Fruit fly (Drosophila melanogaster) whole organism, embryonic: ENCODE data around the gene CG14657.

Source experiments
- CG11696 ChIP-seq: fragments of 200-800 bp; sonication (Bioruptor generic); IDR thresholded peaks from 2 replicates; pipeline ENCODE4 v1.3.6; 2022; ENCODE audit warnings: missing biosample characterization, missing genetic modification characterization
- CG13287 ChIP-seq: fragments of 200-800 bp; sonication (Bioruptor generic); IDR thresholded peaks from 2 replicates; pipeline ENCODE4 v1.3.6; 2022; ENCODE audit warnings: missing biosample characterization, missing genetic modification characterization; ENCODE audit not compliant: partially characterized antibody
- CG13894 ChIP-seq: fragments of 200-800 bp; sonication (Bioruptor generic); optimal IDR thresholded peaks from 3 replicates; lab custom pipeline; 2018; ENCODE audit warnings: missing biosample characterization, mild to moderate bottlenecking, missing genetic modification characterization, moderate library complexity
- CG14710 ChIP-seq: fragments of 200-800 bp; sonication (Bioruptor generic); optimal IDR thresholded peaks from 3 replicates; lab custom pipeline; 2019; ENCODE audit warnings: missing biosample characterization, mild to moderate bottlenecking, missing genetic modification characterization, moderate library complexity
- CG15601 ChIP-seq: fragments of 200-800 bp; sonication (Bioruptor generic); optimal IDR thresholded peaks from 3 replicates; lab custom pipeline; 2019; ENCODE audit warnings: missing biosample characterization, mild to moderate bottlenecking, missing genetic modification characterization, moderate library complexity
- CG17829 ChIP-seq: fragments of 200-800 bp; optimal IDR thresholded peaks from 2 replicates; lab custom pipeline; 2019; ENCODE audit warnings: missing biosample characterization, mild to moderate bottlenecking, missing genetic modification characterization, moderate library complexity
- CG2199 ChIP-seq: fragments of 200-800 bp; sonication (Bioruptor generic); IDR thresholded peaks from 3 replicates; pipeline ENCODE4 v1.3.6; 2022; ENCODE audit warnings: missing biosample characterization, missing genetic modification characterization
- CG2202 ChIP-seq: fragments of 200-800 bp; sonication (Bioruptor generic); optimal IDR thresholded peaks from 2 replicates; lab custom pipeline; 2018; ENCODE audit warnings: missing biosample characterization, mild to moderate bottlenecking, missing genetic modification characterization
- CG3065 ChIP-seq: fragments of 200-800 bp; sonication (Bioruptor generic); optimal IDR thresholded peaks from 2 replicates; lab custom pipeline; 2016; ENCODE audit warnings: missing biosample characterization, missing genetic modification characterization
- CG31365 ChIP-seq: fragments of 200-800 bp; sonication (Bioruptor generic); optimal IDR thresholded peaks from 2 replicates; lab custom pipeline; 2018; ENCODE audit warnings: missing biosample characterization, mild to moderate bottlenecking, missing genetic modification characterization
- CG31441 ChIP-seq: fragments of 200-800 bp; sonication (Bioruptor generic); IDR thresholded peaks from 2 replicates; pipeline ENCODE4 v1.3.6; 2022; ENCODE audit warnings: missing biosample characterization, missing genetic modification characterization
- CG3726 ChIP-seq: fragments of 200-800 bp; sonication (Bioruptor generic); IDR thresholded peaks from 3 replicates; pipeline ENCODE4, ENCODE4 v1.3.6; 2022; ENCODE audit warnings: missing biosample characterization, missing genetic modification characterization
- CG4707 ChIP-seq: fragments of 200-800 bp; sonication (Bioruptor generic); optimal IDR thresholded peaks from 2 replicates; lab custom pipeline; 2018; ENCODE audit warnings: missing biosample characterization, mild to moderate bottlenecking, missing genetic modification characterization, moderate library complexity
- CG6272 ChIP-seq: fragments of 200-800 bp; sonication (Bioruptor generic); IDR thresholded peaks from 2 replicates; pipeline ENCODE4 v1.3.6; 2022; ENCODE audit warnings: missing biosample characterization, missing genetic modification characterization
- CG6854 ChIP-seq: fragments of 200-800 bp; sonication (Bioruptor generic); optimal IDR thresholded peaks from 3 replicates; lab custom pipeline; 2017; ENCODE audit warnings: missing biosample characterization, mild to moderate bottlenecking, missing genetic modification characterization
- CG7372 ChIP-seq: fragments of 200-800 bp; sonication (Bioruptor generic); IDR thresholded peaks from 2 replicates; pipeline ENCODE4 v1.3.6; 2022; ENCODE audit warnings: missing biosample characterization, missing genetic modification characterization
- CG8281 ChIP-seq: fragments of 200-800 bp; sonication (Bioruptor generic); optimal IDR thresholded peaks from 2 replicates; lab custom pipeline; 2018; ENCODE audit warnings: missing biosample characterization, mild to moderate bottlenecking, missing genetic modification characterization, moderate library complexity
- Camta ChIP-seq: fragments of 200-800 bp; sonication (Bioruptor generic); optimal IDR thresholded peaks from 2 replicates; lab custom pipeline; 2016; ENCODE audit warnings: missing biosample characterization, missing genetic modification characterization
- Deaf1 ChIP-seq: fragments of 200-800 bp; optimal IDR thresholded peaks from 3 replicates; lab custom pipeline; 2019; ENCODE audit warnings: missing biosample characterization, mild to moderate bottlenecking, missing genetic modification characterization, moderate library complexity
- Dip2 ChIP-seq: fragments of 200-800 bp; sonication (Bioruptor generic); IDR thresholded peaks from 2 replicates; pipeline ENCODE4 v1.3.6; 2022; ENCODE audit warnings: missing biosample characterization, missing genetic modification characterization
- Gsc ChIP-seq: fragments of 200-800 bp; sonication (Bioruptor generic); IDR thresholded peaks from 2 replicates; pipeline ENCODE4 v1.3.6; 2022; ENCODE audit warnings: missing biosample characterization, missing genetic modification characterization
- HLHmδ ChIP-seq: fragments of 200-800 bp; sonication (Bioruptor generic); optimal IDR thresholded peaks from 2 replicates; lab custom pipeline; 2018; ENCODE audit warnings: missing biosample characterization, mild to moderate bottlenecking, missing genetic modification characterization, moderate library complexity
- HmgZ ChIP-seq: fragments of 200-800 bp; sonication (Bioruptor generic); optimal IDR thresholded peaks from 2 replicates; lab custom pipeline; 2018; ENCODE audit warnings: missing biosample characterization, mild to moderate bottlenecking, missing genetic modification characterization
- Hmx ChIP-seq: fragments of 200-800 bp; sonication (Bioruptor generic); optimal IDR thresholded peaks from 2 replicates; lab custom pipeline; 2016; ENCODE audit warnings: missing biosample characterization, missing genetic modification characterization
- Lpt ChIP-seq: fragments of >200 bp; optimal IDR thresholded peaks from 2 replicates; lab custom pipeline; 2018; ENCODE audit warnings: missing biosample characterization, missing genetic modification characterization
- NFAT ChIP-seq: fragments of 200-800 bp; sonication (Bioruptor generic); IDR thresholded peaks from 2 replicates; pipeline ENCODE4 v1.3.6; 2022; ENCODE audit warnings: missing biosample characterization, missing genetic modification characterization
- Neu2 ChIP-seq: fragments of 200-800 bp; sonication (Bioruptor generic); optimal IDR thresholded peaks from 3 replicates; lab custom pipeline; 2016; ENCODE audit warnings: missing biosample characterization, missing genetic modification characterization, borderline replicate concordance
- Oli ChIP-seq: fragments of 200-800 bp; sonication (Bioruptor generic); optimal IDR thresholded peaks from 2 replicates; lab custom pipeline; 2018; ENCODE audit warnings: missing biosample characterization, mild to moderate bottlenecking, missing genetic modification characterization, moderate library complexity
- Pdp1 ChIP-seq, 2 experiments: fragments of 200-800 bp; sonication (Bioruptor generic); optimal IDR thresholded peaks; 3 replicates each; lab custom pipeline; 2016; ENCODE audit warnings: missing biosample characterization in 2 of 2, missing genetic modification characterization in 2 of 2, mild to moderate bottlenecking in 1 of 2, moderate library complexity in 1 of 2
- Side ChIP-seq: fragments of 200-800 bp; sonication (Bioruptor generic); optimal IDR thresholded peaks from 2 replicates; lab custom pipeline; 2016; ENCODE audit warnings: missing biosample characterization, missing genetic modification characterization
- ap ChIP-seq: fragments of 200-800 bp; sonication (Bioruptor generic); IDR thresholded peaks from 2 replicates; pipeline ENCODE4 v1.3.6; 2022; ENCODE audit warnings: missing biosample characterization, missing genetic modification characterization
- ato ChIP-seq: fragments of 200-800 bp; sonication (Bioruptor generic); IDR thresholded peaks from 2 replicates; pipeline ENCODE4 v1.3.6; 2022; ENCODE audit warnings: missing biosample characterization, missing genetic modification characterization; ENCODE audit not compliant: partially characterized antibody
- az2 ChIP-seq: fragments of 200-800 bp; sonication (Bioruptor generic); optimal IDR thresholded peaks from 3 replicates; lab custom pipeline; 2016; ENCODE audit warnings: missing biosample characterization, missing genetic modification characterization
- bab2 ChIP-seq: fragments of 200-800 bp; sonication (Bioruptor generic); optimal IDR thresholded peaks from 2 replicates; lab custom pipeline; 2016; ENCODE audit warnings: missing biosample characterization, missing genetic modification characterization
- bbx ChIP-seq: fragments of 200-800 bp; sonication (Bioruptor generic); IDR thresholded peaks from 2 replicates; pipeline ENCODE4 v1.3.6; 2022; ENCODE audit warnings: missing biosample characterization, missing genetic modification characterization; ENCODE audit not compliant: partially characterized antibody
- crc ChIP-seq: fragments of 200-800 bp; sonication (Bioruptor generic); optimal IDR thresholded peaks from 2 replicates; lab custom pipeline; 2016; ENCODE audit warnings: missing biosample characterization, missing genetic modification characterization
- croc ChIP-seq: fragments of 200-800 bp; sonication (Bioruptor generic); conservative IDR thresholded peaks from 3 replicates; pipeline ENCODE4 v1.3.6; 2022; ENCODE audit warnings: missing biosample characterization, missing genetic modification characterization
- dmrt99B ChIP-seq: fragments of 200-800 bp; sonication (Bioruptor generic); optimal IDR thresholded peaks from 2 replicates; lab custom pipeline; 2018; ENCODE audit warnings: missing biosample characterization, mild to moderate bottlenecking, missing genetic modification characterization, moderate library complexity
- gcm ChIP-seq: fragments of 200-800 bp; sonication (Bioruptor generic); optimal IDR thresholded peaks from 2 replicates; lab custom pipeline; 2019; ENCODE audit warnings: missing biosample characterization, mild to moderate bottlenecking, missing genetic modification characterization, moderate library complexity
- jumu ChIP-seq: fragments of 200-800 bp; sonication (Bioruptor generic); optimal IDR thresholded peaks from 3 replicates; lab custom pipeline; 2016; ENCODE audit warnings: missing biosample characterization, missing genetic modification characterization
- lbe ChIP-seq: fragments of 200-800 bp; sonication (Bioruptor generic); optimal IDR thresholded peaks from 2 replicates; lab custom pipeline; 2016; ENCODE audit warnings: missing biosample characterization, mild to moderate bottlenecking, missing genetic modification characterization
- pan ChIP-seq, 4 experiments: fragments of >200 bp in 3 of 4; fragments of 200-800 bp in 1 of 4; sonication (Bioruptor generic) in 1 of 4; optimal IDR thresholded peaks in 3 of 4; IDR thresholded peaks in 1 of 4; 2 replicates each; pipeline versions ENCODE4 v1.3.6 to Lab custom; 2017 to 2022; ENCODE audit warnings: missing biosample characterization in 2 of 4, missing genetic modification characterization in 2 of 4, mixed read lengths in 1 of 4
- pros ChIP-seq: fragments of 200-800 bp; sonication (Bioruptor generic); optimal IDR thresholded peaks from 3 replicates; lab custom pipeline; 2019; ENCODE audit warnings: missing biosample characterization, mild to moderate bottlenecking, missing genetic modification characterization, moderate library complexity
- psq ChIP-seq: fragments of 200-800 bp; sonication (Bioruptor generic); optimal IDR thresholded peaks from 2 replicates; lab custom pipeline; 2017; ENCODE audit warnings: missing biosample characterization, missing genetic modification characterization
- salm ChIP-seq: fragments of 200-800 bp; sonication (Bioruptor generic); optimal IDR thresholded peaks from 2 replicates; lab custom pipeline; 2018; ENCODE audit warnings: missing biosample characterization, mild to moderate bottlenecking, missing genetic modification characterization
- sisA ChIP-seq: fragments of 200-800 bp; sonication (Bioruptor generic); IDR thresholded peaks from 2 replicates; pipeline ENCODE4 v1.3.6; 2022; ENCODE audit warnings: missing biosample characterization, missing genetic modification characterization
- ssp ChIP-seq: fragments of 200-800 bp; sonication (Bioruptor generic); IDR thresholded peaks from 2 replicates; pipeline ENCODE4 v1.3.6; 2022; ENCODE audit warnings: missing biosample characterization, missing genetic modification characterization
- tgo ChIP-seq: fragments of 200-800 bp; sonication (Bioruptor generic); IDR thresholded peaks from 3 replicates; pipeline ENCODE4 v1.3.6; 2022; ENCODE audit warnings: missing biosample characterization, missing genetic modification characterization
- tll ChIP-seq, 2 experiments: fragments of 200-800 bp in 1 of 2; fragments of >200 bp in 1 of 2; sonication (Bioruptor generic) in 1 of 2; optimal IDR thresholded peaks; 2 replicates each; lab custom pipeline; 2017 to 2019; ENCODE audit warnings: missing biosample characterization in 2 of 2, missing genetic modification characterization in 2 of 2, mild to moderate bottlenecking in 1 of 2, moderate library complexity in 1 of 2
- z ChIP-seq: fragments of 200-800 bp; sonication (Bioruptor generic); IDR thresholded peaks from 3 replicates; pipeline ENCODE4 v1.3.6; 2022; ENCODE audit warnings: missing biosample characterization, missing genetic modification characterization
- zen ChIP-seq: fragments of 200-800 bp; sonication (Bioruptor generic); optimal IDR thresholded peaks from 3 replicates; lab custom pipeline; 2018; ENCODE audit warnings: missing biosample characterization, mild to moderate bottlenecking, missing genetic modification characterization, moderate library complexity

The CG14657 gene

DNA sequence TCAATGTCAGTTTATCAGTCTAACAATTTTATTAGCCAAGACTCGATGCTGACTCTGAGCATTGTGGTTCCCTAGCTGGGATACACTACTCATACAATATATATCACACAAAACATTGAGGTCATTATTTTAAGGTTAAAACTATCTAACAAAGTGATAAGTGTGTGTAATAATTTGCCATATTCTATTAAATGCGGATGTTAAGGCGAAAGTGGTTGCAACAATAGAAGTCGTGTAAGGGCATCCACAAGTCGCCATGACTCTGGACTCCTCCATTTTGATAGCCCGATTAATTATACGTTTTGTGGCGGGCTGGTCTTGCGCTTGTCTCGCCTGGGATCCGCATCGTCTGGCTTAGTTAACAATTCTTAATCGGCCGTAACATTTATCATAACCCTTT lies 25.6 kb upstream of the CG14657 start (continued):
- no peak for TF ChIP-seq pan (optimal IDR thresholded peaks at IDR 0.05; lab: Kevin White, UChicago)
- no peak for TF ChIP-seq pan (GFP tag; optimal IDR thresholded peaks at IDR 0.05 in 1 of 2, IDR thresholded peaks at IDR 0.05 in 1 of 2)
- no peak for TF ChIP-seq bbx (GFP tag; lab: Robert Waterston, UW)
- 0 out of 2 replicates have a peak, but pooled peaks have one; percentile 26 for TF ChIP-seq CG6272 (GFP tag; lab: Robert Waterston, UW)
- TF ChIP-seq dmrt99B (tag; lab: Kevin White, UChicago): no peak
- TF ChIP-seq ap (GFP tag; lab: Robert Waterston, UW): no peak
- no peak for TF ChIP-seq lbe (GFP tag; lab: Kevin White, UChicago)
- peak in 1 of 2 experiments; percentile 44 for TF ChIP-seq Pdp1 (GFP tag; optimal IDR thresholded peaks at IDR 0.05; lab: Kevin White, UChicago)
- TF ChIP-seq CG13287: no peak
- peak; percentile 77 for TF ChIP-seq CG8281 (tag; lab: Kevin White, UChicago)
- no peak for TF ChIP-seq tgo
- TF ChIP-seq Neu2 (GFP tag; lab: Kevin White, UChicago): no peak
- TF ChIP-seq zen: no peak
- TF ChIP-seq z: no peak
- no peak for TF ChIP-seq Gsc
- TF ChIP-seq CG14710 (tag; lab: Kevin White, UChicago): peak; percentile 64
- peak; percentile 23 for TF ChIP-seq Camta
- TF ChIP-seq bab2 (GFP tag; lab: Kevin White, UChicago): peak; percentile 45
- TF ChIP-seq CG15601 (tag; lab: Kevin White, UChicago): peak; percentile 55
- no peak for TF ChIP-seq Dip2 (GFP tag; lab: Robert Waterston, UW)
- no peak for TF ChIP-seq NFAT (GFP tag; lab: Robert Waterston, UW)
- TF ChIP-seq Hmx: no peak
- TF ChIP-seq CG31441 (GFP tag; lab: Robert Waterston, UW): no peak
- TF ChIP-seq CG2199 (GFP tag; lab: Robert Waterston, UW): no peak
- TF ChIP-seq CG17829: peak; percentile 55
- TF ChIP-seq HLHmδ (GFP tag; lab: Kevin White, UChicago): no peak
- TF ChIP-seq Deaf1: no peak
- peak; percentile 50 for TF ChIP-seq az2 (GFP tag; lab: Kevin White, UChicago)
- TF ChIP-seq tll (GFP tag; optimal IDR thresholded peaks at IDR 0.05; lab: Kevin White, UChicago): no peak
- TF ChIP-seq CG3065: no peak
- TF ChIP-seq salm (tag; lab: Kevin White, UChicago): no peak
- TF ChIP-seq croc: peak; percentile 48; the same call in 1 of the 3 replicates
- peak; percentile 50; the same call in 1 of the 2 replicates for TF ChIP-seq sisA (GFP tag; lab: Robert Waterston, UW)
- TF ChIP-seq CG3726 (GFP tag; lab: Robert Waterston, UW): no peak
- TF ChIP-seq CG13894 (tag; lab: Kevin White, UChicago): no peak
- TF ChIP-seq psq (GFP tag; lab: Kevin White, UChicago): no peak
- TF ChIP-seq jumu (GFP tag; lab: Kevin White, UChicago): peak; percentile 11
- no peak for TF ChIP-seq CG6854 (GFP tag; lab: Kevin White, UChicago)
- no peak for TF ChIP-seq Side (GFP tag; lab: Kevin White, UChicago)
- TF ChIP-seq CG2202 (tag; lab: Kevin White, UChicago): peak; percentile 58
- no peak for TF ChIP-seq CG31365
- TF ChIP-seq CG7372: no peak
- no peak for TF ChIP-seq CG4707 (GFP tag; lab: Kevin White, UChicago)
- no peak for TF ChIP-seq CG11696
- TF ChIP-seq Lpt (GFP tag; lab: Kevin White, UChicago): no peak
- no peak for TF ChIP-seq ssp (GFP tag; lab: Robert Waterston, UW)
- peak; percentile 37 for TF ChIP-seq gcm (GFP tag; lab: Kevin White, UChicago)
- no peak for TF ChIP-seq ato (GFP tag; lab: Robert Waterston, UW)
- no peak for TF ChIP-seq crc (GFP tag; lab: Kevin White, UChicago)
- no peak for TF ChIP-seq pros (GFP tag; lab: Kevin White, UChicago)
- peak; percentile 52 for TF ChIP-seq Oli (tag; lab: Kevin White, UChicago)
- TF ChIP-seq HmgZ (tag; lab: Kevin White, UChicago): no peak
